Fruit fly (Drosophila melanogaster): ENCODE results near the gene Cog7.
A peak's percentile ranks its signal among the peaks of the same experiment; 100 is the strongest.

The Cog7 gene

dm6 chr3R:29894393-29894792 lies 38.5 kb downstream of the Cog7 start (continued):
- TF ChIP-seq Taf1 (GFP tag; IDR thresholded peaks at IDR 0.05) (peak; percentile 32; the same call in 1 of the 2 replicates), sc (optimal IDR thresholded peaks at IDR 0.05) (no peak), sc (GFP tag; optimal IDR thresholded peaks at IDR 0.05) (no peak), ash1 (GFP tag; optimal IDR thresholded peaks at IDR 0.05) (no peak), esg (GFP tag; conservative IDR thresholded peaks at IDR 0.05) (peak; percentile 35; the same call in 1 of the 2 replicates), Hmx (GFP tag; optimal IDR thresholded peaks at IDR 0.05) (no peak), CG12299 (tag; optimal IDR thresholded peaks at IDR 0.05) (peak; percentile 6), CG1647 (GFP tag; optimal IDR thresholded peaks at IDR 0.05) (no peak), Pdp1 (GFP tag; optimal IDR thresholded peaks at IDR 0.05) (peak; percentile 18 to 35), CG12236 (GFP tag; optimal IDR thresholded peaks at IDR 0.05) (no peak), Sox102F (GFP tag; optimal IDR thresholded peaks at IDR 0.05) (peak; percentile 72), Atf-2 (GFP tag; optimal IDR thresholded peaks at IDR 0.05) (peak; percentile 6), Trl (optimal IDR thresholded peaks at IDR 0.05) (no peak), Trl (GFP tag; optimal IDR thresholded peaks at IDR 0.05) (peak; percentile 28), D (optimal IDR thresholded peaks at IDR 0.05) (no peak), D (GFP tag; optimal IDR thresholded peaks at IDR 0.05) (peak; percentile 11), CG3995 (GFP tag; optimal IDR thresholded peaks at IDR 0.05) (peak; percentile 16), jigr1 (GFP tag; IDR thresholded peaks at IDR 0.05) (no peak), CG1529 (GFP tag; optimal IDR thresholded peaks at IDR 0.05) (peak; percentile 23), tna (GFP tag; IDR thresholded peaks at IDR 0.05; ENCODE audit: partially characterized antibody) (no peak), E2f1 (GFP tag; IDR thresholded peaks at IDR 0.05) (peak; percentile 44; the same call in 1 of the 2 replicates), CG10267 (tag; optimal IDR thresholded peaks at IDR 0.05) (peak; percentile 39), MESR4 (GFP tag; optimal IDR thresholded peaks at IDR 0.05) (no peak), Antp (GFP tag; optimal IDR thresholded peaks at IDR 0.05) (peak; percentile 22), fd102C (GFP tag; optimal IDR thresholded peaks at IDR 0.05) (no peak), pros (GFP tag; optimal IDR thresholded peaks at IDR 0.05) (no peak), ab (GFP tag; optimal IDR thresholded peaks at IDR 0.05) (no peak)

DNA sequence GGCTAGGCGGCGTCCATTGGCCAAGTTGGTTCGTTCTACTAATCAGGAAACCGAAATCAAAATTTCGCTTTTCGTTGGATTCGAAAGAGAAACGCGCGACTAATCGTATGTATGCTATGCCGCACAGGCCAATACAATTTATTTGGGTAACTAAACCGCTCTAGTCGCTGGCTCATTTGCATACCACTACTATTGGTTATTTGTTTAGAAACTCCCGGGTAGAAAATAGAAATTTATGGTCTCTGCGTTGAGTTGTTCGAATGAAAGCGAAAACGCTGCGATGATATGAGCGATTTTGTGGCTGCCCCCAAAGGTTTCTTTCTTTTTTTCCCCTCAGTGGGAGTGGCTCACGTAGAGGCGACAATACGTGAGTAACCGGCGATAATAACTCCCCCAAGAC lies 39.8 kb downstream of the Cog7 start:
- TF ChIP-seq gsb-n (tag; optimal IDR thresholded peaks at IDR 0.05), result peak; percentile 37
- TF ChIP-seq Blimp-1 (GFP tag; optimal IDR thresholded peaks at IDR 0.05), result peak; percentile 97
- TF ChIP-seq kni (GFP tag; optimal IDR thresholded peaks at IDR 0.05), result peak; percentile 49
- peak; percentile 65; the same call in 1 of the 2 replicates for TF ChIP-seq vvl (GFP tag; IDR thresholded peaks at IDR 0.05)
- no peak for TF ChIP-seq CG7372 (GFP tag; IDR thresholded peaks at IDR 0.05)
- TF ChIP-seq Ets65A (GFP tag), result peak; percentile 74
- TF ChIP-seq CG9817 (tag; optimal IDR thresholded peaks at IDR 0.05), result no peak

- TF ChIP-seq CG32772 (GFP tag; IDR thresholded peaks at IDR 0.05), result no peak
- peak; percentile 31 for TF ChIP-seq CG13894 (tag; optimal IDR thresholded peaks at IDR 0.05)
- peak in 1 of 2 experiments; percentile 38 for TF ChIP-seq bsh (GFP tag; optimal IDR thresholded peaks at IDR 0.05)
- TF ChIP-seq chinmo (GFP tag; IDR thresholded peaks at IDR 0.05; ENCODE audit: partially characterized antibody), result no peak
- peak; percentile 32 for TF ChIP-seq CrebB (tag; optimal IDR thresholded peaks at IDR 0.05)
- TF ChIP-seq PHDP (tag; optimal IDR thresholded peaks at IDR 0.05), result peak; percentile 53
- TF ChIP-seq odd (GFP tag; optimal IDR thresholded peaks at IDR 0.05), result peak; percentile 42
- TF ChIP-seq Hmr (GFP tag; optimal IDR thresholded peaks at IDR 0.05), result peak; percentile 72
- no peak for TF ChIP-seq H15 (GFP tag; IDR thresholded peaks at IDR 0.05)
- no peak for TF ChIP-seq en (GFP tag; optimal IDR thresholded peaks at IDR 0.05)
- no peak for TF ChIP-seq GATAe (GFP tag; conservative IDR thresholded peaks at IDR 0.05)
- TF ChIP-seq dmrt99B (tag; optimal IDR thresholded peaks at IDR 0.05), result peak; percentile 18
- no peak for TF ChIP-seq CG4424 (GFP tag; optimal IDR thresholded peaks at IDR 0.05)
- TF ChIP-seq CG9876 (GFP tag; optimal IDR thresholded peaks at IDR 0.05), result no peak
- peak; percentile 18 for TF ChIP-seq CG2116 (GFP tag; optimal IDR thresholded peaks at IDR 0.05)
- peak; percentile 22 for TF ChIP-seq bcd (GFP tag; optimal IDR thresholded peaks at IDR 0.05)
- no peak for TF ChIP-seq zfh2 (GFP tag; optimal IDR thresholded peaks at IDR 0.05)
- peak; percentile 48; the same call in 1 of the 2 replicates for TF ChIP-seq CG14014 (GFP tag; IDR thresholded peaks at IDR 0.05)
These were observed 41.7 kb downstream of the Cog7 start for dm6 chr3R:29891183-29891582.

Measured in whole organism, embryonic.